Fruit fly (Drosophila melanogaster) whole organism, prepupa: Measurements from ENCODE around the gene Pep.
A peak's percentile ranks its signal among the peaks of the same experiment; 100 is the strongest.

ENCODE experiments used
- Blimp-1 ChIP-seq: fragments of 200-800 bp; sonication (Bioruptor generic); optimal IDR thresholded peaks from 3 replicates; lab custom pipeline; 2017; ENCODE audit warnings: missing biosample characterization, missing genetic modification characterization, mild to moderate bottlenecking, moderate library complexity, missing genetic modification reagents
- CG10631 ChIP-seq: fragments of 200-800 bp; sonication (Bioruptor generic); optimal IDR thresholded peaks from 2 replicates; lab custom pipeline; 2016; ENCODE audit warnings: missing biosample characterization, missing genetic modification characterization
- CG10669 ChIP-seq: fragments of 200-800 bp; sonication (Bioruptor generic); optimal IDR thresholded peaks from 3 replicates; lab custom pipeline; 2018; ENCODE audit warnings: missing biosample characterization, mild to moderate bottlenecking, missing genetic modification characterization, moderate library complexity
- CG11294 ChIP-seq: fragments of 200-800 bp; sonication (Bioruptor generic); IDR thresholded peaks from 2 replicates; pipeline ENCODE4 v1.3.6; 2022; ENCODE audit warnings: missing biosample characterization, missing genetic modification characterization
- CG11762 ChIP-seq: fragments of 200-800 bp; sonication (Bioruptor generic); optimal IDR thresholded peaks from 3 replicates; lab custom pipeline; 2016; ENCODE audit warnings: missing biosample characterization, missing genetic modification characterization; ENCODE audit not compliant: insufficient read depth
- CG11902 ChIP-seq: fragments of 200-800 bp; sonication (Bioruptor generic); optimal IDR thresholded peaks from 3 replicates; lab custom pipeline; 2016; ENCODE audit warnings: missing biosample characterization, missing genetic modification characterization
- CG15336 ChIP-seq: fragments of 200-800 bp; sonication (Bioruptor generic); IDR thresholded peaks from 2 replicates; pipeline ENCODE4 v1.3.6; 2022; ENCODE audit warnings: missing biosample characterization, missing genetic modification characterization
- CG1621 ChIP-seq: fragments of 200-800 bp; sonication (Bioruptor generic); optimal IDR thresholded peaks from 3 replicates; lab custom pipeline; 2018; ENCODE audit warnings: missing biosample characterization, mild to moderate bottlenecking, missing genetic modification characterization
- CG3032 ChIP-seq: fragments of 200-800 bp; optimal IDR thresholded peaks from 2 replicates; lab custom pipeline; 2019; ENCODE audit warnings: missing biosample characterization, mild to moderate bottlenecking, missing genetic modification characterization, moderate library complexity
- CG31627 ChIP-seq: fragments of 200-800 bp; sonication (Bioruptor generic); optimal IDR thresholded peaks from 3 replicates; lab custom pipeline; 2016; ENCODE audit warnings: missing biosample characterization, missing genetic modification characterization
- CG32006 ChIP-seq: fragments of 200-800 bp; sonication (Bioruptor generic); optimal IDR thresholded peaks from 3 replicates; lab custom pipeline; 2017; ENCODE audit warnings: missing biosample characterization, mild to moderate bottlenecking, missing genetic modification characterization
- CG3919 ChIP-seq: fragments of 200-800 bp; sonication (Bioruptor generic); optimal IDR thresholded peaks from 3 replicates; lab custom pipeline; 2016; ENCODE audit warnings: missing biosample characterization, missing genetic modification characterization
- CG6163 ChIP-seq: fragments of 200-800 bp; sonication (Bioruptor generic); IDR thresholded peaks from 3 replicates; pipeline ENCODE4 v1.3.6; 2022; ENCODE audit warnings: missing biosample characterization, missing genetic modification characterization
- CG6276 ChIP-seq: fragments of 200-800 bp; sonication (Bioruptor generic); optimal IDR thresholded peaks from 2 replicates; lab custom pipeline; 2017; ENCODE audit warnings: missing biosample characterization, mild to moderate bottlenecking, missing genetic modification characterization
- CG6792 ChIP-seq: fragments of 200-800 bp; sonication (Bioruptor generic); optimal IDR thresholded peaks from 3 replicates; lab custom pipeline; 2016; ENCODE audit warnings: missing biosample characterization, missing genetic modification characterization
- CG6808 ChIP-seq: fragments of 200-800 bp; sonication (Bioruptor generic); optimal IDR thresholded peaks from 3 replicates; lab custom pipeline; 2017; ENCODE audit warnings: missing biosample characterization, missing genetic modification characterization, mild to moderate bottlenecking, moderate library complexity, missing genetic modification reagents
- CG6854 ChIP-seq: fragments of 200-800 bp; sonication (Bioruptor generic); optimal IDR thresholded peaks from 2 replicates; lab custom pipeline; 2017; ENCODE audit warnings: missing biosample characterization, mild to moderate bottlenecking, missing genetic modification characterization
- CG7368 ChIP-seq: fragments of 200-800 bp; sonication (Bioruptor generic); optimal IDR thresholded peaks from 3 replicates; lab custom pipeline; 2016; ENCODE audit warnings: missing biosample characterization, missing genetic modification characterization
- CG9139 ChIP-seq: fragments of 200-800 bp; sonication (Bioruptor generic); optimal IDR thresholded peaks from 3 replicates; lab custom pipeline; 2017; ENCODE audit warnings: missing biosample characterization, mild to moderate bottlenecking, missing genetic modification characterization
- Eip75B ChIP-seq: fragments of 200-800 bp; sonication (Bioruptor generic); optimal IDR thresholded peaks from 3 replicates; lab custom pipeline; 2016; ENCODE audit warnings: missing biosample characterization, missing genetic modification characterization
- Eip78C ChIP-seq: fragments of 200-800 bp; sonication (Bioruptor generic); peaks from one replicate; lab custom pipeline; 2016; ENCODE audit warnings: missing biosample characterization, missing genetic modification characterization
- Ets21C ChIP-seq: fragments of 200-800 bp; sonication (Bioruptor generic); optimal IDR thresholded peaks from 3 replicates; lab custom pipeline; 2016; ENCODE audit warnings: missing biosample characterization, missing genetic modification characterization
- Ets96B ChIP-seq: fragments of 200-800 bp; optimal IDR thresholded peaks from 2 replicates; lab custom pipeline; 2019; ENCODE audit warnings: missing biosample characterization, mild to moderate bottlenecking, missing genetic modification characterization, moderate library complexity
- Gug ChIP-seq: fragments of 200-800 bp; sonication (Bioruptor generic); IDR thresholded peaks from 2 replicates; pipeline ENCODE4 v1.3.6; 2022; ENCODE audit warnings: missing biosample characterization, missing genetic modification characterization
- Hr38 ChIP-seq: sonication (Bioruptor generic); optimal IDR thresholded peaks from 2 replicates; lab custom pipeline; 2016; ENCODE audit warnings: missing biosample characterization, missing genetic modification characterization
- Hr4 ChIP-seq: fragments of 200-800 bp; sonication (Bioruptor generic); optimal IDR thresholded peaks from 3 replicates; lab custom pipeline; 2016; ENCODE audit warnings: missing biosample characterization, missing genetic modification characterization
- Met ChIP-seq: fragments of 200-800 bp; sonication (Bioruptor generic); optimal IDR thresholded peaks from 3 replicates; lab custom pipeline; 2016; ENCODE audit warnings: missing biosample characterization, missing genetic modification characterization
- OdsH ChIP-seq: fragments of 200-800 bp; sonication (Bioruptor generic); optimal IDR thresholded peaks from 3 replicates; lab custom pipeline; 2016; ENCODE audit warnings: missing biosample characterization, missing genetic modification characterization
- Smox ChIP-seq: fragments of 200-800 bp; sonication (Bioruptor generic); optimal IDR thresholded peaks from 3 replicates; lab custom pipeline; 2016; ENCODE audit warnings: missing biosample characterization, missing genetic modification characterization
- Sox14 ChIP-seq: fragments of 200-800 bp; sonication (Bioruptor generic); optimal IDR thresholded peaks from 3 replicates; lab custom pipeline; 2016; ENCODE audit warnings: missing biosample characterization, missing genetic modification characterization
- achi ChIP-seq: fragments of 200-800 bp; sonication (Bioruptor generic); optimal IDR thresholded peaks from 3 replicates; lab custom pipeline; 2016; ENCODE audit warnings: missing biosample characterization, missing genetic modification characterization
- cyc ChIP-seq: fragments of 200-800 bp; sonication (Bioruptor generic); optimal IDR thresholded peaks from 3 replicates; lab custom pipeline; 2016; ENCODE audit warnings: missing biosample characterization, missing genetic modification characterization
- dsx ChIP-seq: fragments of 200-800 bp; optimal IDR thresholded peaks from 3 replicates; lab custom pipeline; 2019; ENCODE audit warnings: missing biosample characterization, mild to moderate bottlenecking, missing genetic modification characterization, moderate library complexity; ENCODE audit not compliant: poor library complexity, severe bottlenecking
- eg ChIP-seq: fragments of 200-800 bp; sonication (Bioruptor generic); IDR thresholded peaks from 3 replicates; pipeline ENCODE4 v1.3.6; 2022; ENCODE audit warnings: missing biosample characterization, missing genetic modification characterization
- esn ChIP-seq: fragments of 200-800 bp; sonication (Bioruptor generic); optimal IDR thresholded peaks from 2 replicates; lab custom pipeline; 2016; ENCODE audit warnings: missing biosample characterization, mild to moderate bottlenecking, missing genetic modification characterization, moderate library complexity
- fd59A ChIP-seq: fragments of 200-800 bp; sonication (Bioruptor generic); optimal IDR thresholded peaks from 2 replicates; lab custom pipeline; 2017; ENCODE audit warnings: missing biosample characterization, mild to moderate bottlenecking, missing genetic modification characterization, missing genetic modification reagents
- fd85E ChIP-seq: fragments of 200-800 bp; sonication (Bioruptor generic); optimal IDR thresholded peaks from 3 replicates; lab custom pipeline; 2016; ENCODE audit warnings: missing biosample characterization, missing genetic modification characterization
- fkh ChIP-seq: fragments of 200-800 bp; sonication (Bioruptor generic); optimal IDR thresholded peaks from 3 replicates; lab custom pipeline; 2017; ENCODE audit warnings: missing biosample characterization, mild to moderate bottlenecking, missing genetic modification characterization, moderate library complexity
- lz ChIP-seq: fragments of 200-800 bp; sonication (Bioruptor generic); optimal IDR thresholded peaks from 3 replicates; lab custom pipeline; 2016; ENCODE audit warnings: missing biosample characterization, missing genetic modification characterization
- net ChIP-seq: fragments of 200-800 bp; sonication (Bioruptor generic); optimal IDR thresholded peaks from 3 replicates; lab custom pipeline; 2016; ENCODE audit warnings: missing biosample characterization, missing genetic modification characterization
- pdm3 ChIP-seq: fragments of 200-800 bp; sonication (Bioruptor generic); optimal IDR thresholded peaks from 3 replicates; lab custom pipeline; 2016; ENCODE audit warnings: missing biosample characterization, missing genetic modification characterization
- ss ChIP-seq, 2 experiments: fragments of 200-800 bp; sonication (Bioruptor generic); optimal IDR thresholded peaks; 2 replicates in 1 of 2; 3 replicates in 1 of 2; lab custom pipeline; 2017 to 2018; ENCODE audit warnings: mild to moderate bottlenecking in 2 of 2, missing biosample characterization in 2 of 2, missing genetic modification characterization in 2 of 2, moderate library complexity in 1 of 2
- svp ChIP-seq: fragments of 200-800 bp; sonication (Bioruptor generic); peaks from one replicate; lab custom pipeline; 2016; ENCODE audit warnings: missing biosample characterization, missing genetic modification characterization
- topi ChIP-seq: fragments of 200-800 bp; sonication (Bioruptor generic); optimal IDR thresholded peaks from 3 replicates; lab custom pipeline; 2016; ENCODE audit warnings: missing biosample characterization, missing genetic modification characterization
- vri ChIP-seq: fragments of 200-800 bp; sonication (Bioruptor generic); optimal IDR thresholded peaks from 3 replicates; lab custom pipeline; 2016; ENCODE audit warnings: missing biosample characterization, mild to moderate bottlenecking, missing genetic modification characterization

Gene Pep

DNA sequence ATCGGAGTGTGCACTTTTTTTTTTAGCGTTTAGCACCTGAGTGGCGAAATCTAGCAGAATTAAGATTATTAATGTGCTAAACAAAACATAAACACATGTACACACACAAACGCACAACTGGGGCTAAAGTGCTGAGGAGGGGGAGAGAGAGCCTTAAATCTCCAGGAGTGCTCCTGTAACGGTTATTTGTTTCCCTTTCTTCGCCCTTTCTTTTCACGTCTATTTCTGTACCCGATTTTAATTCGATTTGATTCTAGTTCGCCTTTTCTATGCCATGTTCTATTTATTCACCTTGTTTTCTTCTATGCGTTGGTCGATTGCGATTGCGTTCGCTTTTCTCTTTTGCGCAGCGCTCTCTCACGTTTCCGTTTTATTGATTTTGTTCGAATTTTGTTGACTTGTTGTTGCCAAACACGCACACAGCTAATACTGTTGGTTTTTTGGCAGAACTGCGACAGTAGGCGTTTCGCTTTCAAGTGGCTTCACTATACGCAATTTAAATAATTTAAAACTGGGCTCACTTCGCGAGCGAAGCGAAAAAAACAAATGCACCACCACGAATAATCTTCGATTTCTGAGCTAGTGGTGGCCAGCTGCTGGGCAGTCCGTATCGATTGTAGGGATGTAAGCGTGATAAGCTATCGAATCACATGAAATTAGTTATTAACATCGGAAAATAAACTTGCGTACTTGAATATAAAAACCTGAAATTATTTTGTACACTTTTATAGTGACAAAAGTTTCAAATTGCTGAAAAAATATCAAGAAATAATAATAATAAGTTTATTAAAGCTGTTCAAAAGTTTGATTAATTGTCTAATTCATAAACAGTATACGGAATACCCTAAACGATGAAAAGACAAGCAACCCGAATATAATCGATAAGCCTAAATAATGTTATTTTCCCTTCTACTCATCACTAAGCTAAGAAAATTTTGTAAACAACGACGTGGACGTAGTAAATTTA lies 9.1 kb upstream of the Pep start, which contains the start of the genes Krn, Ndfip and CG7484 (continued):
- TF ChIP-seq CG31627 (GFP tag; lab: Kevin White, UChicago) (peak; percentile 89), vri (peak; percentile 56), Sox14 (GFP tag; lab: Kevin White, UChicago) (peak; percentile 85), eg (GFP tag; lab: Robert Waterston, UW) (peak; percentile 86), Eip78C (GFP tag; lab: Kevin White, UChicago) (peak; percentile 85), CG3919 (GFP tag; lab: Kevin White, UChicago) (peak; percentile 83), Gug (GFP tag; lab: Robert Waterston, UW) (peak; percentile 71), dsx (GFP tag; lab: Kevin White, UChicago) (peak; percentile 81), achi (GFP tag; lab: Kevin White, UChicago) (peak; percentile 80), Ets21C (GFP tag; lab: Kevin White, UChicago) (peak; percentile 78), CG32006 (GFP tag; lab: Kevin White, UChicago) (peak; percentile 84)

DNA sequence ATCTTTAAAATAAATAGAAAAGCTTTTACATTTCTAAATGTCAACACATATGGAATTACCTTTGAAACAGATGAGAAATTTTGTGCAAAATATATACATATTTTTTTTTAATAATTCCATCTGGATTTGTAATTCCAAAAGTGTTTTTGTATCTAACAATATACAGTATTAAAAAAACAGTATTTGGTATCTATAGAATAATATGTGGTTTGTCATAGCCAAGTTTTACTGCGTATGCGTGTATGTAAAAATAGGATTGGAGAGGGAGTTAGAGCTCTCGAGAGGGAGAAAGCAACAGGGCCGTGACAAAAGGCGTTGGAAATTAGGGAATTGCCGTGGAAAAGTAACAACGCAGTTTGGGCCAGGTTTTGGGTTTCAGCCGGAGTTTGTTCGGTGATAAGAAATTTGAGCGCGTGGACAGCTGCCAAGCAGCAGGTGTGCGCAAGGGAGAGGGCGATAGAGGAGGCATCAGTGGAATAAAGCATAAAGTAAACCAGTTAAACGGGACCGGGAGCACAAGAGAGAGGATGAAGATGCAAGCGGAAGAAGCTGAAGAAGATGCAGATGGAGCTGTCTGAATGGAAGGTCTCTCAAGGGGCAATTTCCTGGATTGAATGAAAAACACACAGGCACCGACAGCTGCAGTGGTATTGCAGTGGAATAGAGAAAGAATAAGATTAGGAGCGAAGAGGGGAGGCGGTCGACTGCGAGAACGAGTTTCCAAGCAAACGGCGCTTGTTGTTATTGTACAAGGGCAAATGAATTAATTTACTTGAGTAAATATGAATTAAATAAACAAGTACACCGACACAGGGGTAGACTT lies 8.3 kb upstream of the Pep start:
- peak; percentile 42 for TF ChIP-seq CG11762 (GFP tag; lab: Kevin White, UChicago)
- no peak for TF ChIP-seq CG6276
- TF ChIP-seq ss (GFP tag; optimal IDR thresholded peaks at IDR 0.05; lab: Kevin White, UChicago), result peak; percentile 17 to 26
- peak; percentile 64 for TF ChIP-seq svp (GFP tag; lab: Kevin White, UChicago)
- peak; percentile 41 for TF ChIP-seq CG7368 (GFP tag; lab: Kevin White, UChicago)
- no peak for TF ChIP-seq CG9139
- no peak for TF ChIP-seq CG3032 (tag; lab: Kevin White, UChicago)
- TF ChIP-seq Ets96B (tag; lab: Kevin White, UChicago), result no peak
- TF ChIP-seq Eip75B (GFP tag; lab: Kevin White, UChicago), result peak; percentile 46
- 0 out of 2 replicates have a peak, but pooled peaks have one; percentile 15 for TF ChIP-seq CG15336 (GFP tag; lab: Robert Waterston, UW)
- peak; percentile 21 for TF ChIP-seq Hr4
- TF ChIP-seq fkh, result peak; percentile 90
- TF ChIP-seq Hr38 (GFP tag; lab: Kevin White, UChicago), result no peak
- peak; percentile 28 for TF ChIP-seq cyc (GFP tag; lab: Kevin White, UChicago)
- TF ChIP-seq CG32006 (GFP tag; lab: Kevin White, UChicago), result peak; percentile 32
- TF ChIP-seq vri, result peak; percentile 56
- TF ChIP-seq CG6163 (GFP tag; lab: Robert Waterston, UW), result peak; percentile 31; the same call in 1 of the 3 replicates
- peak; percentile 13 for TF ChIP-seq CG6808
- TF ChIP-seq fd85E (GFP tag; lab: Kevin White, UChicago), result peak; percentile 18
- TF ChIP-seq net (GFP tag; lab: Kevin White, UChicago), result peak; percentile 13
- TF ChIP-seq CG6854, result peak; percentile 53
- peak; percentile 2 for TF ChIP-seq fd59A (GFP tag; lab: Kevin White, UChicago)
- TF ChIP-seq achi (GFP tag; lab: Kevin White, UChicago), result peak; percentile 0
- peak; percentile 77 for TF ChIP-seq Eip78C (GFP tag; lab: Kevin White, UChicago)
- TF ChIP-seq OdsH (GFP tag; lab: Kevin White, UChicago), result peak; percentile 14
- peak; percentile 49 for TF ChIP-seq CG3919 (GFP tag; lab: Kevin White, UChicago)
- no peak for TF ChIP-seq pdm3 (GFP tag; lab: Kevin White, UChicago)
- peak; percentile 33 for TF ChIP-seq Blimp-1 (GFP tag; lab: Kevin White, UChicago)
- peak; percentile 44 for TF ChIP-seq CG6792 (GFP tag; lab: Kevin White, UChicago)
- peak; percentile 14 for TF ChIP-seq Met (GFP tag; lab: Kevin White, UChicago)
- peak; percentile 7 for TF ChIP-seq CG10631
- no peak for TF ChIP-seq CG11294 (GFP tag; lab: Robert Waterston, UW)
- TF ChIP-seq Smox (GFP tag; lab: Kevin White, UChicago), result peak; percentile 6
- TF ChIP-seq lz (GFP tag; lab: Kevin White, UChicago), result peak; percentile 0
- TF ChIP-seq CG11902 (GFP tag; lab: Kevin White, UChicago), result no peak
- TF ChIP-seq CG1621 (tag; lab: Kevin White, UChicago), result peak; percentile 35
- peak; percentile 35 for TF ChIP-seq topi (GFP tag; lab: Kevin White, UChicago)
- TF ChIP-seq CG10669 (GFP tag; lab: Kevin White, UChicago), result peak; percentile 59
- no peak for TF ChIP-seq esn
